Worm (Caenorhabditis elegans): Measurements from ENCODE around the gene F56C4.4.

- TF ChIP-seq ama-1 (optimal IDR thresholded peaks at IDR 0.05) (no peak), sea-1 (GFP tag; conservative IDR thresholded peaks at IDR 0.05) (no peak), flt-1 (GFP tag; IDR thresholded peaks at IDR 0.05) (no peak), hmbx-1 (tag; optimal IDR thresholded peaks at IDR 0.05) (no peak), tbx-11 (GFP tag; IDR thresholded peaks at IDR 0.05) (no peak), ceh-36 (tag; optimal IDR thresholded peaks at IDR 0.05) (no peak), tbx-37 (GFP tag; conservative IDR thresholded peaks at IDR 0.05) (no peak), pes-1 (GFP tag; IDR thresholded peaks at IDR 0.05) (no peak), hmg-4 (GFP tag; optimal IDR thresholded peaks at IDR 0.05) (no peak), B0310.2 (tag; optimal IDR thresholded peaks at IDR 0.05) (no peak), F13C5.2 (tag; optimal IDR thresholded peaks at IDR 0.05) (no peak), hnd-1 (tag; optimal IDR thresholded peaks at IDR 0.05) (no peak), aly-1 (tag; optimal IDR thresholded peaks at IDR 0.05) (no peak), ceh-13 (GFP tag; optimal IDR thresholded peaks at IDR 0.05) (no peak)
These were observed 30.0 kb upstream of the F56C4.4 start for ce11 chrIV:10661072-10661471.
